Worm (Caenorhabditis elegans) whole organism, L4/young adult: Measurements from ENCODE around the gene nhr-115.

Experiments used
- W03F9.2 ChIP-seq: fragments of 150-350 bp; optimal IDR thresholded peaks from 2 replicates; lab custom pipeline; 2014; ENCODE audit warnings: missing biosample characterization, missing genetic modification characterization
- him-1 ChIP-seq: sonication (generic microtip); optimal IDR thresholded peaks from 2 replicates; lab custom pipeline; 2016; ENCODE audit warnings: missing genotype, missing genetic modification reagents, missing genetic modification characterization, missing compliant biosample characterization

- TF ChIP-seq him-1 (tag; lab: Kevin White, UChicago) (no peak), W03F9.2 (tag; lab: Kevin White, UChicago) (no peak)
Observed at ce11 chrV:2326378-2326777, 34.0 kb downstream of the nhr-115 start, which contains the start of gene pud-4.
